Worm (Caenorhabditis elegans) whole organism, L1 larva: Measurements from ENCODE around the gene F25B5.3.

ENCODE experiments used
- C04F5.9 ChIP-seq: sonication (generic microtip); optimal IDR thresholded peaks from 2 replicates; lab custom pipeline; 2016; ENCODE audit warnings: missing genetic modification characterization, missing compliant biosample characterization
- C16A3.4 ChIP-seq: fragments of 150-350 bp; optimal IDR thresholded peaks from 2 replicates; lab custom pipeline; 2014; ENCODE audit warnings: missing biosample characterization, missing genetic modification characterization
- F16B12.6 ChIP-seq: fragments of 150-350 bp; optimal IDR thresholded peaks from 2 replicates; lab custom pipeline; 2014; ENCODE audit warnings: missing biosample characterization, missing genetic modification characterization
- aly-2 ChIP-seq: fragments of 150-350 bp; optimal IDR thresholded peaks from 2 replicates; lab custom pipeline; 2014; ENCODE audit warnings: missing biosample characterization, missing genetic modification characterization
- ama-1 ChIP-seq: fragments of 150-350 bp; optimal IDR thresholded peaks from 2 replicates; lab custom pipeline; 2014
- ceh-63 ChIP-seq: fragments of 200-800 bp; sonication (Bioruptor generic); optimal IDR thresholded peaks from 2 replicates; lab custom pipeline; 2018; ENCODE audit warnings: mild to moderate bottlenecking, missing genetic modification characterization, missing compliant biosample characterization
- ces-1 ChIP-seq: fragments of 150-350 bp; optimal IDR thresholded peaks from 2 replicates; lab custom pipeline; 2014; ENCODE audit warnings: missing biosample characterization, missing genetic modification reagents, missing genetic modification characterization
- dpl-1 ChIP-seq, 3 experiments: fragments of 150-350 bp in 2 of 3; sonication (generic microtip) in 1 of 3; optimal IDR thresholded peaks; 2 replicates each; lab custom pipeline; 2014 to 2017; ENCODE audit warnings: missing biosample characterization in 3 of 3, missing genetic modification characterization in 3 of 3, missing genetic modification reagents in 3 of 3
- dsc-1 ChIP-seq: sonication (generic microtip); optimal IDR thresholded peaks from 2 replicates; lab custom pipeline; 2016; ENCODE audit warnings: mild to moderate bottlenecking, missing genetic modification characterization, missing compliant biosample characterization
- efl-3 ChIP-seq: fragments of 200-800 bp; sonication (Bioruptor generic); optimal IDR thresholded peaks from 2 replicates; lab custom pipeline; 2018; ENCODE audit warnings: mild to moderate bottlenecking, missing genetic modification characterization, missing compliant biosample characterization
- elt-2 ChIP-seq: sonication (generic microtip); optimal IDR thresholded peaks from 2 replicates; lab custom pipeline; 2016; ENCODE audit warnings: missing genetic modification characterization, mild to moderate bottlenecking, inconsistent platforms, missing compliant biosample characterization, missing genetic modification reagents
- elt-3 ChIP-seq, 6 experiments: fragments of 150-350 bp in 1 of 6; sonication (generic microtip); optimal IDR thresholded peaks; 2 replicates each; lab custom pipeline; 2017 to 2018; ENCODE audit warnings: missing biosample characterization in 6 of 6, missing genetic modification characterization in 6 of 6, inconsistent platforms in 1 of 6
- fkh-10 ChIP-seq: sonication (generic microtip); optimal IDR thresholded peaks from 2 replicates; lab custom pipeline; 2017; ENCODE audit warnings: missing biosample characterization, missing genetic modification reagents, missing genetic modification characterization
- grh-1 ChIP-seq: fragments of 200-800 bp; sonication (Bioruptor generic); IDR thresholded peaks from 2 replicates; pipeline ENCODE4 v1.3.6; 2022; ENCODE audit warnings: missing genetic modification reagents, missing genetic modification characterization, missing compliant biosample characterization
- hlh-17 ChIP-seq: fragments of 200-800 bp; sonication (Bioruptor generic); optimal IDR thresholded peaks from 2 replicates; lab custom pipeline; 2018; ENCODE audit warnings: missing genetic modification characterization, mild to moderate bottlenecking, missing compliant biosample characterization, moderate library complexity, borderline replicate concordance
- hlh-4 ChIP-seq: sonication (generic microtip); optimal IDR thresholded peaks from 2 replicates; lab custom pipeline; 2016; ENCODE audit warnings: mild to moderate bottlenecking, missing genetic modification characterization, missing compliant biosample characterization
- hpl-2 ChIP-seq: fragments of 150-350 bp; optimal IDR thresholded peaks from 2 replicates; lab custom pipeline; 2014; ENCODE audit warnings: missing biosample characterization, missing genetic modification reagents, missing genetic modification characterization
- irx-1 ChIP-seq: sonication (generic microtip); optimal IDR thresholded peaks from 2 replicates; lab custom pipeline; 2016; ENCODE audit warnings: missing genetic modification characterization, missing compliant biosample characterization
- isw-1 ChIP-seq: fragments of 200-800 bp; sonication (Bioruptor generic); IDR thresholded peaks from 2 replicates; pipeline ENCODE4 v1.3.6; 2022; ENCODE audit warnings: missing genetic modification characterization, missing compliant biosample characterization
- lin-13 ChIP-seq: fragments of 150-350 bp; optimal IDR thresholded peaks from 2 replicates; lab custom pipeline; 2014; ENCODE audit warnings: missing biosample characterization, missing genetic modification reagents, missing genetic modification characterization
- lin-35 ChIP-seq, 2 experiments: fragments of 150-350 bp; optimal IDR thresholded peaks; 2 replicates each; lab custom pipeline; 2014; ENCODE audit warnings: missing biosample characterization in 2 of 2, missing genetic modification characterization in 2 of 2, missing genetic modification reagents in 2 of 2
- lin-39 ChIP-seq: fragments of 150-350 bp; optimal IDR thresholded peaks from 2 replicates; lab custom pipeline; 2014; ENCODE audit warnings: missing biosample characterization, missing genetic modification reagents, missing genetic modification characterization
- mab-9 ChIP-seq: fragments of 200-800 bp; sonication (Bioruptor generic); IDR thresholded peaks from 2 replicates; pipeline ENCODE4 v1.3.6; 2022; ENCODE audit warnings: missing genetic modification reagents, missing genetic modification characterization, missing compliant biosample characterization
- mep-1 ChIP-seq: fragments of 150-350 bp; optimal IDR thresholded peaks from 2 replicates; lab custom pipeline; 2014; ENCODE audit warnings: missing biosample characterization, missing genetic modification characterization
- nhr-12 ChIP-seq: sonication (generic microtip); optimal IDR thresholded peaks from 2 replicates; lab custom pipeline; 2017; ENCODE audit warnings: missing biosample characterization, missing genetic modification characterization
- nhr-237 ChIP-seq: fragments of 150-350 bp; optimal IDR thresholded peaks from 2 replicates; lab custom pipeline; 2014; ENCODE audit warnings: missing biosample characterization, missing genetic modification characterization
- nhr-76 ChIP-seq: sonication (generic microtip); optimal IDR thresholded peaks from 2 replicates; lab custom pipeline; 2017; ENCODE audit warnings: missing biosample characterization, missing genetic modification characterization
- nhr-84 ChIP-seq: sonication (generic microtip); optimal IDR thresholded peaks from 2 replicates; lab custom pipeline; 2017; ENCODE audit warnings: missing biosample characterization, missing genetic modification characterization
- nhr-85 ChIP-seq: sonication (generic microtip); peaks from one replicate; lab custom pipeline; 2016; ENCODE audit warnings: missing genetic modification characterization, inconsistent platforms, missing compliant biosample characterization
- pax-3 ChIP-seq: fragments of 200-800 bp; sonication (Bioruptor generic); optimal IDR thresholded peaks from 2 replicates; lab custom pipeline; 2018; ENCODE audit warnings: mild to moderate bottlenecking, missing genetic modification characterization, moderate library complexity, missing compliant biosample characterization
- pqm-1 ChIP-seq: sonication (generic microtip); optimal IDR thresholded peaks from 3 replicates; lab custom pipeline; 2017; ENCODE audit warnings: missing biosample characterization, missing genetic modification characterization
- rnt-1 ChIP-seq: sonication (generic microtip); optimal IDR thresholded peaks from 2 replicates; lab custom pipeline; 2016; ENCODE audit warnings: mild to moderate bottlenecking, missing genetic modification characterization, moderate library complexity, missing compliant biosample characterization
- skn-1 ChIP-seq: fragments of 150-350 bp; optimal IDR thresholded peaks from 2 replicates; lab custom pipeline; 2014; ENCODE audit warnings: missing biosample characterization, missing genetic modification characterization
- snu-23 ChIP-seq: sonication (generic microtip); optimal IDR thresholded peaks from 2 replicates; lab custom pipeline; 2016; ENCODE audit warnings: missing genetic modification characterization, missing compliant biosample characterization
- tbx-2 ChIP-seq: sonication (generic microtip); optimal IDR thresholded peaks from 2 replicates; lab custom pipeline; 2016; ENCODE audit warnings: missing genetic modification characterization, missing compliant biosample characterization
- unc-30 ChIP-seq: sonication (generic microtip); optimal IDR thresholded peaks from 2 replicates; lab custom pipeline; 2017; ENCODE audit warnings: missing biosample characterization, missing genetic modification characterization
- unc-62 ChIP-seq: fragments of 150-350 bp; optimal IDR thresholded peaks from 2 replicates; lab custom pipeline; 2014; ENCODE audit warnings: missing biosample characterization, missing genetic modification reagents, missing genetic modification characterization
- xbp-1 ChIP-seq: sonication (generic microtip); optimal IDR thresholded peaks from 2 replicates; lab custom pipeline; 2016; ENCODE audit warnings: missing genetic modification characterization, missing compliant biosample characterization
- zag-1 ChIP-seq: fragments of 150-350 bp; optimal IDR thresholded peaks from 2 replicates; lab custom pipeline; 2014; ENCODE audit warnings: missing biosample characterization, missing genetic modification characterization
- zip-4 ChIP-seq: fragments of 200-800 bp; sonication (Bioruptor generic); optimal IDR thresholded peaks from 2 replicates; lab custom pipeline; 2018; ENCODE audit warnings: mild to moderate bottlenecking, missing genetic modification characterization, moderate library complexity, missing compliant biosample characterization
- ztf-11 ChIP-seq, 2 experiments: sonication (generic microtip); optimal IDR thresholded peaks; 2 replicates each; lab custom pipeline; 2016 to 2017; ENCODE audit warnings: missing genetic modification characterization in 2 of 2, missing biosample characterization in 1 of 2, missing compliant biosample characterization in 1 of 2

F25B5.3 gene

DNA sequence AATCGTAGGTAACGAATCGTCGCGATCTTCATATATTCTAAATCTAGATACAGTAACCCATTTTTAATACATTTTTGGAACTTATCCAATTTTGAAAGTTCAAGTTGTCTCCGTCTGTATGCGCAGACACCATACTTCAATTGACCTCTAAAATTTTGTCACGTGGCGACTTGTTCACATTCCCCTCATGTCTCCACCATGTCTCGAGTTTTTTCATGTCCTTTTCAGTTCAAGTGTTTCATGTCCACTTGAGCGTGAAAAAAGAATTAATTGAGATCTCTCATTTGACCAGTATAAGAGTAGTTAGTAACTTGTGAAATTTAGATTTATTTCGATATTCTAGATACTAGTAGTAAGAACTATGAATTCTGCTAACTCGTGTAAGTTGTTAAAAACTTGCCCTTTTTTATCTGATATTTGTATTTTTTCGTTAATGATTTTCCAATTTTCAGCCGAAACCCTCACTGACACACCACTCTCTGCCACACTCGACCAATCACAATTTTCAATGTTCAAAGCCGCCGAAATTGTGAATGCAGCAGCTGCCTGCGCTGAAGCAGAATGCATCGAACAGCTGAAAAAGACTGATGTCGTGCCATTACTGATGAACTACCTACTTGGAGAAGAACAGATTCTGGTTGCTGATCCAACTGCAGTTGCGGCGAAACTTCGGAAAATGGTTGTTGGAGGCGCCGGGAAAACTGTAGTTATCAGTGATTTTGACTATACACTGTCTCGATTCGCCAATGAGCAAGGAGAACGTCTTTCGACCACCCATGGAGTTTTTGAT, 3.1 kb downstream of the F25B5.3 start (continued):
- no peak for TF ChIP-seq ceh-63 (GFP tag; lab: Kevin White, UChicago)
- TF ChIP-seq lin-39 = no peak
- TF ChIP-seq unc-30 (tag; lab: Kevin White, UChicago) = no peak
- TF ChIP-seq ztf-11 (tag; optimal IDR thresholded peaks at IDR 0.05; lab: Kevin White, UChicago) = no peak
- peak; percentile 3 to 53 for TF ChIP-seq lin-35 (GFP tag; optimal IDR thresholded peaks at IDR 0.05; lab: Kevin White, UChicago)
- no peak for TF ChIP-seq xbp-1 (tag; lab: Kevin White, UChicago)
- no peak for TF ChIP-seq nhr-76
- no peak for TF ChIP-seq pax-3 (tag; lab: Kevin White, UChicago)
- TF ChIP-seq hpl-2 (GFP tag; lab: Kevin White, UChicago) = no peak
- TF ChIP-seq isw-1 (GFP tag; lab: Robert Waterston, UW) = no peak
- TF ChIP-seq dpl-1 (GFP tag; optimal IDR thresholded peaks at IDR 0.05; lab: Kevin White, UChicago) = peak in 2 of 3 experiments; percentile 25
- TF ChIP-seq F16B12.6 (tag; lab: Kevin White, UChicago) = peak; percentile 1
- TF ChIP-seq ama-1 (lab: Kevin White, UChicago) = no peak
- no peak for TF ChIP-seq hlh-17
- no peak for TF ChIP-seq elt-2 (tag; lab: Kevin White, UChicago)
- TF ChIP-seq nhr-85 = peak; percentile 91
- TF ChIP-seq lin-13 (GFP tag; lab: Kevin White, UChicago) = no peak
- TF ChIP-seq zag-1 (tag; lab: Kevin White, UChicago) = no peak
- no peak for TF ChIP-seq nhr-84
- no peak for TF ChIP-seq unc-62 (GFP tag; lab: Kevin White, UChicago)
- TF ChIP-seq C16A3.4 (tag; lab: Kevin White, UChicago) = no peak
- TF ChIP-seq hlh-4 (tag; lab: Kevin White, UChicago) = no peak
- no peak for TF ChIP-seq rnt-1
- TF ChIP-seq C04F5.9 (tag; lab: Kevin White, UChicago) = no peak
- TF ChIP-seq efl-3 = no peak
- TF ChIP-seq irx-1 (tag; lab: Kevin White, UChicago) = no peak
- peak; percentile 33 for TF ChIP-seq tbx-2 (tag; lab: Kevin White, UChicago)
- TF ChIP-seq ces-1 (GFP tag; lab: Kevin White, UChicago) = no peak
- no peak for TF ChIP-seq mab-9 (GFP tag; lab: Robert Waterston, UW)
- no peak for TF ChIP-seq zip-4 (GFP tag; lab: Kevin White, UChicago)
- no peak for TF ChIP-seq nhr-12 (tag; lab: Kevin White, UChicago)
- TF ChIP-seq dsc-1 (tag; lab: Kevin White, UChicago) = no peak
- no peak for TF ChIP-seq skn-1
- peak; percentile 50 for TF ChIP-seq fkh-10 (GFP tag; lab: Kevin White, UChicago)
- TF ChIP-seq mep-1 (tag; lab: Kevin White, UChicago) = peak; percentile 59
- TF ChIP-seq pqm-1 (tag; lab: Kevin White, UChicago) = no peak
- TF ChIP-seq nhr-237 (tag; lab: Kevin White, UChicago) = no peak
- TF ChIP-seq grh-1 (GFP tag; lab: Robert Waterston, UW) = peak; percentile 52; the same call in 1 of the 2 replicates
- TF ChIP-seq snu-23 (GFP tag; lab: Kevin White, UChicago) = peak; percentile 72
- no peak for TF ChIP-seq aly-2 (tag; lab: Kevin White, UChicago)
- TF ChIP-seq elt-3 (tag; optimal IDR thresholded peaks at IDR 0.05; lab: Kevin White, UChicago) = no peak
